Worm (Caenorhabditis elegans): Measurements from ENCODE around the gene popl-7.
A peak's percentile ranks its signal among the peaks of the same experiment; 100 is the strongest.

Gene popl-7

DNA sequence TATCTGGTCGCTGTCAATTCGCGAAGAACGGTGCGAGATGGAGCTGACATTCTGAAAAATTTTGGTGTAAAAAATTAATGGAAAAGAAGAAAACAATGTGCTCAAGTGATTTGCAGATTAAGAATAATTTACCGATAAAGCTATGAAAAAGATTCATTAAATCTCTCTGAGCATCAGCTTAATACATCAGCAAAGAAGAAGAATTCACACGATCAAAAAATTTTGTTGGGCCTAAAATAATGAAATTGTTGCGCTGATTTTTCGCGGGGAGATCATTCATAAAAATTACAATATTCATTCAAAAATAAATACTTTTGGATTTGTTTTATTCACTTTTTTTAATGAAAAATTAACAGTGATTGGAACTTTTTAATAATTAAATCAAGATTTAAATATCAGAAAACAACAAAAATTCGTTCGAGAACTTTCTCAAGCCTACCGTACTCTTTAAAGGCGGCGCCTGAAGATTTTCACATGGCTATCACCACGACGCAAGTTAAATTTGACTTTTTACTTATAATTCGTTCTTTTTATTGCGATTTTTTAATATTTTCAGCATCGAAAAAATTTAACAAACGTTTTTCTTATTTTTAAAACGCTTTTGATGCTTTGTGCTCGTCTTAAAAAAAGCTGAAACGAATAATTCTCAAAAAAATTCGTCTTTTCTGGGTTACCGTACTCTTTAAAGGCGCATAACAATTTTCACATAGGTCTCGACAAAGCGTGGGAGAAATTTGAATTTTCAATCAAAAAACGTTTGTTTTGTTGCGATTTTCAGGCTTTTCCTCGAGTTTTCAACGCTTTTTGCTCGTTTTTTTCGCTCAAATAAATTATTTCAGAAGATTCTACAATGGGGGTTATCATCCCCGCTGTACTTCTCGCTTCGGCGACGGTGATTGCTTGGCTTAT is 30.2 kb downstream of the popl-7 start, which contains the start of the genes memi-2 and cyp-31A5:
Gene memi-2, minus strand, starts transcription at position 51 of the 909 bp plus-strand sequence.
Gene cyp-31A5, plus strand, starts transcription at position 834 of the 909 bp plus-strand sequence.
- TF ChIP-seq B0019.2 (GFP tag; conservative IDR thresholded peaks at IDR 0.05) (no peak), snpc-1.3 (tag; optimal IDR thresholded peaks at IDR 0.05; ENCODE audit: insufficient read depth) (peak; percentile 17), snpc-4 (GFP tag; optimal IDR thresholded peaks at IDR 0.05) (no peak), snpc-4 (tag; optimal IDR thresholded peaks at IDR 0.05) (peak in 1 of 4 experiments; percentile 36), nfyb-1 (GFP tag; IDR thresholded peaks at IDR 0.05) (no peak), ceh-91 (GFP tag; IDR thresholded peaks at IDR 0.05) (0 out of 2 replicates have a peak, but pooled peaks have one; percentile 32), lsl-1 (GFP tag; optimal IDR thresholded peaks at IDR 0.05) (peak; percentile 81), F33H1.4 (GFP tag; IDR thresholded peaks at IDR 0.05) (peak; percentile 59), ama-1 (optimal IDR thresholded peaks at IDR 0.05) (no peak), ama-1 (GFP tag; optimal IDR thresholded peaks at IDR 0.05) (no peak), F39B2.1 (GFP tag; IDR thresholded peaks at IDR 0.05) (no peak), hsf-1 (GFP tag; IDR thresholded peaks at IDR 0.05) (peak; percentile 89), madf-6 (GFP tag; IDR thresholded peaks at IDR 0.05) (peak; percentile 66), efl-1 (GFP tag; optimal IDR thresholded peaks at IDR 0.05) (peak; percentile 64), nfya-1 (tag; optimal IDR thresholded peaks at IDR 0.05; ENCODE audit: borderline replicate concordance, insufficient read depth) (no peak), ceh-27 (GFP tag; optimal IDR thresholded peaks at IDR 0.05) (no peak)

DNA sequence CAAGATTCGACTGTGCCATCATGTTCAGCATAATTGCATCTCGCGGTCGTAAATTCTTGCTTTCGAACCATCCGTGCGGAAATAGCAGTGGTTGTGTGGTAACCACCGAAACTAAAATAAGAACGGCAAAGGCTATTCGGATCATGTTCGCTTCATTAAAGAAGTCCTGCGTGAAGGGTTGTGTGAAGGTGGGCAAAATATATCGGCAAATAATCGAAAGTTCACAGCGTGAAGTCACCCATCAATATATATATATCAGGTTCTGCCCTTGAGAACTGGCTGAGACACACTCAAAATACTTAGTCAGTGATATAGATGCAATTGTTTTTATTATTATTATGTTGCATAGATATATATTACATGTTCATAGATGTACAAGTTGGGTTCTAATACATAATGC is 37.5 kb downstream of the popl-7 start, which contains the start of gene Y62E10A.19:
Gene Y62E10A.19, minus strand, starts transcription at position 289 of the 400 bp plus-strand sequence.
- TF ChIP-seq attf-6 (GFP tag; IDR thresholded peaks at IDR 0.05): no peak
- TF ChIP-seq nhr-90 (tag; optimal IDR thresholded peaks at IDR 0.05): no peak
- TF ChIP-seq madf-3 (GFP tag; IDR thresholded peaks at IDR 0.05): no peak
- no peak for TF ChIP-seq lin-54 (GFP tag; optimal IDR thresholded peaks at IDR 0.05)
- no peak for TF ChIP-seq ceh-79 (tag; optimal IDR thresholded peaks at IDR 0.05)
- TF ChIP-seq ekl-4 (GFP tag; IDR thresholded peaks at IDR 0.05): no peak
- TF ChIP-seq F22D6.2 (tag; optimal IDR thresholded peaks at IDR 0.05): no peak
- no peak for TF ChIP-seq F52B5.7 (tag; optimal IDR thresholded peaks at IDR 0.05)
- TF ChIP-seq lin-35 (GFP tag; optimal IDR thresholded peaks at IDR 0.05): no peak
- TF ChIP-seq xnd-1 (tag; optimal IDR thresholded peaks at IDR 0.05): no peak
- no peak for TF ChIP-seq B0019.2 (GFP tag; conservative IDR thresholded peaks at IDR 0.05)

DNA sequence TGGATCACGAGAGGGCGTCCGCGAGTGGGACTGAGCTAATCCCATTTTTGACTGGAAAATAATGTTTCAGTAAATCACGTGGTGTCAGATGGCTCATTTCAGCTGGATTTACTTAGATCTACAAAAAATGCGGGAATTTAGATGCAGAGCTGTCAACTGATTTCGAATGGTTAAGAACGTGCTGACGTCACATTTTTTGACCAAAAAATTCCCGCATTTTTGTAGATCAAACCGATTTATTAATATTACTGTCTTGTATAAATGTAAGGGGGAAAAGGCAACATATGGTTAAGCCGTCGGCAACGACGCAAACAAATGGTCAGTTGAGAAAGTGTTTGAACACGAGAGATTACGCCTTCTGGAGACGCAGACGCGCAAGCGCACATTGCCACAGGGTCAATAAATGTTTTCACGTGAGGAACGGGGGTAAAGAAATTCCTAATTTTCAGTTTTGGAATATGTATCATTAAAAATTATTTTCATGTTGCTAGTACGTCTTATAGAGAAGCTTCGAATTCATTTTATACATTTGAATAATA is 42.4 kb downstream of the popl-7 start, which contains the start of gene gcl-1:
Gene gcl-1, minus strand, starts transcription at position 51 of the 539 bp plus-strand sequence.
- TF ChIP-seq snpc-1.3 (tag; optimal IDR thresholded peaks at IDR 0.05; ENCODE audit: insufficient read depth): no peak
- TF ChIP-seq B0035.1 (tag; optimal IDR thresholded peaks at IDR 0.05): no peak
- no peak for TF ChIP-seq madf-8 (GFP tag; conservative IDR thresholded peaks at IDR 0.05)
- TF ChIP-seq F52B5.7 (tag; optimal IDR thresholded peaks at IDR 0.05): no peak
- no peak for TF ChIP-seq die-1 (tag; optimal IDR thresholded peaks at IDR 0.05)
- peak; percentile 28; the same call in 1 of the 2 replicates for TF ChIP-seq hmg-1.2 (GFP tag; IDR thresholded peaks at IDR 0.05)
- TF ChIP-seq F37B4.10 (GFP tag; IDR thresholded peaks at IDR 0.05): no peak
- TF ChIP-seq ceh-100 (GFP tag; IDR thresholded peaks at IDR 0.05): no peak

Measured in whole organism, young adult.